Fruit fly (Drosophila melanogaster) S2 (cell line): ENCODE data around the gene nac.

Source experiments
- CG8478 ChIP-seq: fragments of >200 bp; optimal IDR thresholded peaks from 2 replicates; lab custom pipeline; 2018
- CTCF ChIP-seq, 2 experiments: fragments of >200 bp; optimal IDR thresholded peaks; 2 replicates each; lab custom pipeline; 2018

DNA sequence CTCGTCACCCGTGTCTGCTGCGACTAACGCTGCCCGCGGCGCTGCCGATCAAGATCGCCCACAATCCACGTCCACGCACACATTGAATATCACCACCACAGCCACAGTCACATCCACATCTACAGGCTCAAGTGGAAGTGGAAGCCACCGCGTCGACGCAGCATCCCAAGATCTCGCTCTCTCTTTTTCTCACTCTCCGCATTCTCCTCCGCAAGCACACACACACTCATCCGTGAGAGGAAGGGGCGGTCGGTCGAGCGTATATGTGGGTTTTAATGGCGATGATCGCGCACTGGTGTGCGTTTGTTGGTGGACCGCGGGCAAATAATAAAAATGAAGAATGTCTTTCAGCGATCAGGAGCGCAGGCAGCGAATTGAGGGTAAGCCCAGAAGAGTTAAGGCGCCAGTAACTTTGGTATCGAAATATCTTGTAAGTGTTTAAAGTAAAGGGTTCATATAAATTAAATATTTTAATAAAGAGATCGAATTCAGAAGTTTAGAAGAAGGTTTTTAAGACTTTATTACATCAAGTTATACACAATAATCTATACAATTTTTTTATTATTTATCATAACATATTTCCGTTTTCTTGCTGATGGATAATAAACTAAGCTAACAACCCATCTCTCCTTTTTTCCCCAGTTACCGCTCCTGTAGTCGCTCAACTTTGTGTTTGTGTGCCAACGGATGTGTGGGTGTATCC, 30.1 kb upstream of the nac start, which contains the start of gene Poxm:
- no peak for TF ChIP-seq CG8478 (lab: Kevin White, UChicago)
- TF ChIP-seq CTCF (optimal IDR thresholded peaks at IDR 0.05; lab: Kevin White, UChicago) = no peak
